Worm (Caenorhabditis elegans) whole organism, late embryonic: ENCODE data around the gene eif-2Bgamma.
A peak's percentile ranks its signal among the peaks of the same experiment; 100 is the strongest.

Source experiments
- ama-1 ChIP-seq: fragments of 150-350 bp; optimal IDR thresholded peaks from 2 replicates; lab custom pipeline; 2014
- ceh-22 ChIP-seq: sonication (generic microtip); optimal IDR thresholded peaks from 2 replicates; lab custom pipeline; 2017; ENCODE audit warnings: missing biosample characterization, missing genetic modification characterization
- ceh-30 ChIP-seq: fragments of 150-350 bp; optimal IDR thresholded peaks from 2 replicates; lab custom pipeline; 2014; ENCODE audit warnings: missing biosample characterization, missing genetic modification characterization
- ceh-45 ChIP-seq: fragments of 200-800 bp; sonication (Bioruptor generic); IDR thresholded peaks from 2 replicates; pipeline ENCODE4 v1.3.6; 2022; ENCODE audit warnings: missing genetic modification reagents, missing genetic modification characterization, missing compliant biosample characterization
- elt-2 ChIP-seq: sonication (generic microtip); optimal IDR thresholded peaks from 2 replicates; lab custom pipeline; 2016; ENCODE audit warnings: missing genetic modification reagents, missing genetic modification characterization, missing compliant biosample characterization
- ets-4 ChIP-seq: sonication (generic microtip); optimal IDR thresholded peaks from 2 replicates; lab custom pipeline; 2016; ENCODE audit warnings: missing genetic modification characterization, missing compliant biosample characterization
- fkh-10 ChIP-seq: fragments of 150-350 bp; optimal IDR thresholded peaks from 2 replicates; lab custom pipeline; 2014; ENCODE audit warnings: missing biosample characterization, missing genetic modification reagents, missing genetic modification characterization
- lin-11 ChIP-seq: fragments of 200-800 bp; sonication (Bioruptor generic); optimal IDR thresholded peaks from 2 replicates; lab custom pipeline; 2018; ENCODE audit warnings: mild to moderate bottlenecking, missing genetic modification characterization, missing compliant biosample characterization
- nfya-1 ChIP-seq: sonication (generic microtip); optimal IDR thresholded peaks from 2 replicates; lab custom pipeline; 2017; ENCODE audit warnings: missing genetic modification characterization, mild to moderate bottlenecking, missing compliant biosample characterization, antibody characterized with exemption, moderate library complexity
- nhr-232 ChIP-seq: sonication (generic microtip); optimal IDR thresholded peaks from 2 replicates; lab custom pipeline; 2016; ENCODE audit warnings: missing genetic modification characterization, missing compliant biosample characterization
- pat-9 ChIP-seq: fragments of 200-800 bp; sonication (Bioruptor generic); optimal IDR thresholded peaks from 2 replicates; lab custom pipeline; 2018; ENCODE audit warnings: mild to moderate bottlenecking, missing genetic modification characterization, moderate library complexity, missing compliant biosample characterization
- pha-4 ChIP-seq: fragments of 150-350 bp; optimal IDR thresholded peaks from 2 replicates; lab custom pipeline; 2018; ENCODE audit warnings: missing biosample characterization, missing genetic modification reagents, missing genetic modification characterization
- syd-9 ChIP-seq: sonication (generic microtip); optimal IDR thresholded peaks from 2 replicates; lab custom pipeline; 2016; ENCODE audit warnings: mild to moderate bottlenecking, missing genetic modification characterization, moderate library complexity, missing compliant biosample characterization

ce11 chrII:6955084-6955697 is 12.3 kb downstream of the eif-2Bgamma start:
- no peak for TF ChIP-seq pha-4
- peak; percentile 55 for TF ChIP-seq elt-2
- TF ChIP-seq ceh-22 (tag; lab: Kevin White, UChicago) = no peak
- TF ChIP-seq ama-1 (lab: Kevin White, UChicago) = no peak
- TF ChIP-seq lin-11 (tag; lab: Kevin White, UChicago) = no peak
- no peak for TF ChIP-seq ceh-30
- no peak for TF ChIP-seq pat-9 (tag; lab: Kevin White, UChicago)
- TF ChIP-seq ceh-45 = no peak
- no peak for TF ChIP-seq fkh-10
- no peak for TF ChIP-seq syd-9
- TF ChIP-seq nfya-1 = no peak
- no peak for TF ChIP-seq ets-4 (tag; lab: Kevin White, UChicago)
- no peak for TF ChIP-seq nhr-232 (tag; lab: Kevin White, UChicago)
